Worm (Caenorhabditis elegans) whole organism, young adult: ENCODE results near the gene gur-3.

Experiments
- F49E8.2 ChIP-seq: sonication (generic microtip); optimal IDR thresholded peaks from 3 replicates; lab custom pipeline; 2017; ENCODE audit warnings: missing genetic modification characterization, mild to moderate bottlenecking, missing compliant biosample characterization, antibody characterized with exemption, moderate library complexity; ENCODE audit not compliant: insufficient read depth
- T26A5.8 ChIP-seq: sonication (generic microtip); optimal IDR thresholded peaks from 2 replicates; lab custom pipeline; 2016; ENCODE audit warnings: missing genetic modification characterization, missing compliant biosample characterization
- ama-1 ChIP-seq, 3 experiments: fragments of 150-350 bp in 1 of 3; sonication (generic microtip) in 2 of 3; optimal IDR thresholded peaks; 2 replicates each; lab custom pipeline; 2014 to 2018; ENCODE audit warnings: missing biosample characterization in 2 of 3, missing genetic modification characterization in 2 of 3, missing genetic modification reagents in 2 of 3
- lin-26 ChIP-seq: fragments of 200-800 bp; sonication (Bioruptor generic); IDR thresholded peaks from 2 replicates; pipeline ENCODE4 v1.3.6; 2022; ENCODE audit warnings: missing genetic modification reagents, missing genetic modification characterization, missing compliant biosample characterization
- nhr-179 ChIP-seq: sonication (generic microtip); optimal IDR thresholded peaks from 2 replicates; lab custom pipeline; 2016; ENCODE audit warnings: mild to moderate bottlenecking, missing genetic modification characterization, missing compliant biosample characterization
- nhr-90 ChIP-seq: sonication (generic microtip); optimal IDR thresholded peaks from 2 replicates; lab custom pipeline; 2016; ENCODE audit warnings: missing genotype, mild to moderate bottlenecking, missing genetic modification characterization, missing compliant biosample characterization
- pha-4 ChIP-seq: fragments of 150-350 bp; sonication (generic microtip); optimal IDR thresholded peaks from 2 replicates; lab custom pipeline; 2014; ENCODE audit warnings: missing biosample characterization, missing genetic modification reagents, missing genetic modification characterization

DNA sequence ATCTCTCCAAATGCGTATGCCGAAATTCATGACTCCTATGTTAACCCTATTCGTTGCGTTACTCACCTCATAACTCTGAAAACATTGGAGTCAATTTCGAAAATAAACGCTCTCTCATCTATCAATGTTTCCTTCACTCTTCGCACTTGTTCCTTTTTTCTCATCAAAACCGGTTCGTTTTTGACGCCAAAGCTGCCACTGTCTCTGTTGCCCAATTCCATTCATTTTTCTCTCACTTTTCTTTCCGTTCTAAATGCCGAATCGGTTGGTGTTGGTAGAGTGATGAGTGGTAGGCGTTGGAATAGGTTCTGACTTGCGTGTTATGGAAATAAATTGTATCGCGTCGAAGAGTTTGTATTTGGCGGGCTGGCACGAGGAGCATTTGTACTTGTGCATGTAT, 12.7 kb downstream of the gur-3 start:
- TF ChIP-seq nhr-90 (tag; lab: Kevin White, UChicago) (no peak), F49E8.2 (tag; lab: Kevin White, UChicago) (no peak), lin-26 (GFP tag; lab: Robert Waterston, UW) (no peak), T26A5.8 (tag; lab: Kevin White, UChicago) (no peak), nhr-179 (no peak), pha-4 (no peak), ama-1 (optimal IDR thresholded peaks at IDR 0.05; lab: Kevin White, UChicago) (no peak), ama-1 (GFP tag; optimal IDR thresholded peaks at IDR 0.05; lab: Kevin White, UChicago) (no peak)
